Fruit fly (Drosophila melanogaster): Measurements from ENCODE around the gene CG46466.

DNA sequence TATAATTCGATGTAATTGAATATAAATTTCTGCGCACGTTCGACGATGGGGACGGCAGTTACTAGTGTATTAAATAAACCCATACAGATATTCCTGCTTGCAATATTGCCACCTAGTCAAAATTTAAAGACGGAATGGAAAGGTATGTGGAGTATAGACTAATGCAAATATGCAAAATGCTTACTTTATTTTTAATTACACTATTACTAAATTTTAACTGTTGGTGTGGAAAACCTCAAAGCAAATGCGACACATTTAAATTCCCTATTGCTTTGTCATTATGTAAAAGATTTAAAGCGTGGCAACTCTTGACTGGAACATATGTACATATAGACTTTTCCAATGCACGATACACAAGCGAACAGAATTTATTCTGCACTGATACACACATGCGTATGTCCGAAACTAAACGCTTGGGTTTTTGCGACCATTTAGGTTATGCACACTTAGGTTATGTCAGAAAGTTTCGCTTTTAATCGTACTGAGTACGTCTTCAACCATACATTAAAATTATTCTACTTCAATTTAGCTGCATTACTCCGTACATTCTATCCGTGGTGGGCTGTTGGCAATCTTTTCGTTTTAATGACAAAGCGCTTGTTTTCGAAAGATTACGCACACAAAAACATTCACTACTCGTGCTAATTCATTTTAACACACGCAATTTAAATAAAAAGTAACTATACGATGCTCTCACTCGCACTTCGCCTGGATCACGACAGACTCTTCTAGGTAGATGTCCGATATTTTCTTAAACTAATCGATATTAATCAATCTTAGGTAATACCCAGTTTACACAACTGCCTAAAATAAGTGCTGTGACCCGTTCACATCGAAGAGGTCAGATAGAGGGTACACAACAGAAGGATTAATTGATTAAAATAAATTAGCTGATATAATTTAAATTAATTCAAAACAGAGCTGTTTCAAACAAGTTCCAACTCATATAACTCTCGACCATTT, 2.8 kb downstream of the CG46466 start, which contains the start of gene gw:
- no peak for TF ChIP-seq h (optimal IDR thresholded peaks at IDR 0.05)
- TF ChIP-seq ttk (optimal IDR thresholded peaks at IDR 0.05) = no peak
- no peak for TF ChIP-seq Myc (optimal IDR thresholded peaks at IDR 0.05)
- TF ChIP-seq psq (optimal IDR thresholded peaks at IDR 0.05) = no peak
